Worm (Caenorhabditis elegans) whole organism, L1 larva: Measurements from ENCODE around the gene T26H5.8.

ENCODE experiments used
- ces-1 ChIP-seq: fragments of 150-350 bp; optimal IDR thresholded peaks from 2 replicates; lab custom pipeline; 2014; ENCODE audit warnings: missing biosample characterization, missing genetic modification reagents, missing genetic modification characterization
- mdl-1 ChIP-seq, 2 experiments: fragments of 150-350 bp; optimal IDR thresholded peaks; 2 replicates each; lab custom pipeline; 2014 to 2017; ENCODE audit warnings: missing biosample characterization in 2 of 2, missing genetic modification characterization in 2 of 2, inconsistent platforms in 1 of 2
- mep-1 ChIP-seq: fragments of 150-350 bp; optimal IDR thresholded peaks from 2 replicates; lab custom pipeline; 2014; ENCODE audit warnings: missing biosample characterization, missing genetic modification characterization
- pag-3 ChIP-seq: sonication (generic microtip); optimal IDR thresholded peaks from 2 replicates; lab custom pipeline; 2017; ENCODE audit warnings: missing genetic modification characterization, mild to moderate bottlenecking, missing compliant biosample characterization, antibody characterized with exemption, borderline replicate concordance; ENCODE audit not compliant: insufficient read depth
- vab-15 ChIP-seq: sonication (generic microtip); optimal IDR thresholded peaks from 2 replicates; lab custom pipeline; 2017; ENCODE audit warnings: missing genotype, mild to moderate bottlenecking, missing genetic modification characterization, missing compliant biosample characterization
- ztf-11 ChIP-seq, 2 experiments: sonication (generic microtip); optimal IDR thresholded peaks; 2 replicates each; lab custom pipeline; 2016 to 2017; ENCODE audit warnings: missing genetic modification characterization in 2 of 2, missing biosample characterization in 1 of 2, missing compliant biosample characterization in 1 of 2

DNA sequence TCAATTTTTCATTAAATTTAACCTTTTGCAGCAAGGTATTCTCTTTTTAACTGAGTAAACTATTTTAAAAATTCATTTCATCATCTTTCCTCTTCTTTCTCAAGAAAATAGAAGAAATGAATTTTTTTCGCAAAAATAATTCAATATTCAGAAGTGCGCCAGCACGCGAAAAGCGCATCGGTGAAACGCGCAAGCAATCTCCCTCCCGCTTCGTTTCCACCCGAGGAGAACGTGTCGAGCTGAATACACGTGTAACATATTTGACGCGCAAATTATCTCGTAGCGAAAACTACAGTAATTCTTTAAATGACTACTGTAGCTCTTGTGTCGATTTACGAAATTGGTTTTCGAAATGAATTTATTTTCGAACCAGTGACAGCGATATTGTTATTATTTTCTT lies 40.5 kb downstream of the T26H5.8 start:
- TF ChIP-seq ztf-11 (tag; optimal IDR thresholded peaks at IDR 0.05; lab: Kevin White, UChicago) (no peak), mep-1 (no peak), ces-1 (GFP tag; lab: Kevin White, UChicago) (no peak), vab-15 (tag; lab: Kevin White, UChicago) (no peak), mdl-1 (tag; optimal IDR thresholded peaks at IDR 0.05; lab: Kevin White, UChicago) (no peak), pag-3 (tag; lab: Kevin White, UChicago) (no peak)
